Worm (Caenorhabditis elegans) whole organism, L1 larva: ENCODE data around the gene C17H11.2.
A peak's percentile ranks its signal among the peaks of the same experiment; 100 is the strongest.

Experiments used
- C16A3.4 ChIP-seq: fragments of 150-350 bp; optimal IDR thresholded peaks from 2 replicates; lab custom pipeline; 2014; ENCODE audit warnings: missing biosample characterization, missing genetic modification characterization
- C34B4.2 ChIP-seq: sonication (generic microtip); optimal IDR thresholded peaks from 2 replicates; lab custom pipeline; 2017; ENCODE audit warnings: mild to moderate bottlenecking, missing genetic modification characterization, missing compliant biosample characterization
- F16B12.6 ChIP-seq: fragments of 150-350 bp; optimal IDR thresholded peaks from 2 replicates; lab custom pipeline; 2014; ENCODE audit warnings: missing biosample characterization, missing genetic modification characterization
- Y116A8C.19 ChIP-seq: sonication (generic microtip); optimal IDR thresholded peaks from 2 replicates; lab custom pipeline; 2016; ENCODE audit warnings: missing compliant biosample characterization, missing genetic modification characterization, borderline replicate concordance
- aha-1 ChIP-seq: fragments of 150-350 bp; optimal IDR thresholded peaks from 2 replicates; lab custom pipeline; 2014; ENCODE audit warnings: missing biosample characterization, missing genetic modification characterization
- alr-1 ChIP-seq: fragments of 200-800 bp; sonication (Bioruptor generic); optimal IDR thresholded peaks from 2 replicates; lab custom pipeline; 2018; ENCODE audit warnings: borderline replicate concordance, mild to moderate bottlenecking, missing genetic modification characterization, missing compliant biosample characterization
- aly-2 ChIP-seq: fragments of 150-350 bp; optimal IDR thresholded peaks from 2 replicates; lab custom pipeline; 2014; ENCODE audit warnings: missing biosample characterization, missing genetic modification characterization
- ceh-63 ChIP-seq: fragments of 200-800 bp; sonication (Bioruptor generic); optimal IDR thresholded peaks from 2 replicates; lab custom pipeline; 2018; ENCODE audit warnings: mild to moderate bottlenecking, missing genetic modification characterization, missing compliant biosample characterization
- ceh-82 ChIP-seq, 3 experiments: fragments of 150-350 bp in 1 of 3; sonication (generic microtip) in 2 of 3; optimal IDR thresholded peaks; 2 replicates each; lab custom pipeline; 2014 to 2017; ENCODE audit warnings: missing biosample characterization in 3 of 3, missing genetic modification characterization in 3 of 3
- ceh-88 ChIP-seq: fragments of 200-800 bp; sonication (Bioruptor generic); IDR thresholded peaks from 2 replicates; pipeline ENCODE4 v1.3.6; 2022; ENCODE audit warnings: missing genetic modification characterization, missing compliant biosample characterization
- ceh-90 ChIP-seq: sonication (generic microtip); optimal IDR thresholded peaks from 2 replicates; lab custom pipeline; 2016; ENCODE audit warnings: missing genetic modification characterization, missing compliant biosample characterization
- ces-1 ChIP-seq: fragments of 150-350 bp; optimal IDR thresholded peaks from 2 replicates; lab custom pipeline; 2014; ENCODE audit warnings: missing biosample characterization, missing genetic modification reagents, missing genetic modification characterization
- efl-3 ChIP-seq: fragments of 200-800 bp; sonication (Bioruptor generic); optimal IDR thresholded peaks from 2 replicates; lab custom pipeline; 2018; ENCODE audit warnings: mild to moderate bottlenecking, missing genetic modification characterization, missing compliant biosample characterization
- egl-13 ChIP-seq: sonication (generic microtip); optimal IDR thresholded peaks from 2 replicates; lab custom pipeline; 2016; ENCODE audit warnings: missing genotype, missing genetic modification reagents, missing genetic modification characterization, missing compliant biosample characterization
- elt-3 ChIP-seq, 6 experiments: fragments of 150-350 bp in 1 of 6; sonication (generic microtip); optimal IDR thresholded peaks; 2 replicates each; lab custom pipeline; 2017 to 2018; ENCODE audit warnings: missing biosample characterization in 6 of 6, missing genetic modification characterization in 6 of 6, inconsistent platforms in 1 of 6
- ets-5 ChIP-seq: fragments of 200-800 bp; sonication (Bioruptor generic); IDR thresholded peaks from 2 replicates; pipeline ENCODE4 v1.3.6; 2022; ENCODE audit warnings: missing genetic modification characterization, missing compliant biosample characterization
- fkh-4 ChIP-seq: sonication (generic microtip); optimal IDR thresholded peaks from 2 replicates; lab custom pipeline; 2016; ENCODE audit warnings: missing compliant biosample characterization, missing genetic modification characterization, borderline replicate concordance
- hlh-4 ChIP-seq: sonication (generic microtip); optimal IDR thresholded peaks from 2 replicates; lab custom pipeline; 2016; ENCODE audit warnings: mild to moderate bottlenecking, missing genetic modification characterization, missing compliant biosample characterization
- lin-35 ChIP-seq, 2 experiments: fragments of 150-350 bp; optimal IDR thresholded peaks; 2 replicates each; lab custom pipeline; 2014; ENCODE audit warnings: missing biosample characterization in 2 of 2, missing genetic modification characterization in 2 of 2, missing genetic modification reagents in 2 of 2
- lin-39 ChIP-seq: fragments of 150-350 bp; optimal IDR thresholded peaks from 2 replicates; lab custom pipeline; 2014; ENCODE audit warnings: missing biosample characterization, missing genetic modification reagents, missing genetic modification characterization
- lir-3 ChIP-seq: sonication (generic microtip); optimal IDR thresholded peaks from 2 replicates; lab custom pipeline; 2016; ENCODE audit warnings: mild to moderate bottlenecking, missing genetic modification characterization, moderate library complexity, missing compliant biosample characterization; ENCODE audit not compliant: poor library complexity
- lsy-2 ChIP-seq, 2 experiments: fragments of 150-350 bp; optimal IDR thresholded peaks; 2 replicates each; lab custom pipeline; 2014; ENCODE audit warnings: missing biosample characterization in 2 of 2, missing genetic modification characterization in 2 of 2
- nhr-12 ChIP-seq: sonication (generic microtip); optimal IDR thresholded peaks from 2 replicates; lab custom pipeline; 2017; ENCODE audit warnings: missing biosample characterization, missing genetic modification characterization
- nhr-19 ChIP-seq: fragments of 200-800 bp; sonication (Bioruptor generic); conservative IDR thresholded peaks from 2 replicates; pipeline ENCODE4 v1.3.6; 2022; ENCODE audit warnings: missing genetic modification characterization, missing compliant biosample characterization
- nhr-20 ChIP-seq: sonication (generic microtip); optimal IDR thresholded peaks from 2 replicates; lab custom pipeline; 2016; ENCODE audit warnings: mild to moderate bottlenecking, missing genetic modification characterization, missing compliant biosample characterization
- nhr-28 ChIP-seq: fragments of 150-350 bp; optimal IDR thresholded peaks from 2 replicates; lab custom pipeline; 2014; ENCODE audit warnings: missing biosample characterization, missing genetic modification characterization
- nhr-71 ChIP-seq: sonication (generic microtip); optimal IDR thresholded peaks from 2 replicates; lab custom pipeline; 2016; ENCODE audit warnings: mild to moderate bottlenecking, missing genetic modification characterization, moderate library complexity, missing compliant biosample characterization
- nhr-76 ChIP-seq: sonication (generic microtip); optimal IDR thresholded peaks from 2 replicates; lab custom pipeline; 2017; ENCODE audit warnings: missing biosample characterization, missing genetic modification characterization
- nhr-77 ChIP-seq: fragments of 150-350 bp; optimal IDR thresholded peaks from 2 replicates; lab custom pipeline; 2014; ENCODE audit warnings: missing biosample characterization, missing genetic modification characterization
- nhr-84 ChIP-seq: sonication (generic microtip); optimal IDR thresholded peaks from 2 replicates; lab custom pipeline; 2017; ENCODE audit warnings: missing biosample characterization, missing genetic modification characterization
- nhr-85 ChIP-seq: sonication (generic microtip); peaks from one replicate; lab custom pipeline; 2016; ENCODE audit warnings: missing genetic modification characterization, inconsistent platforms, missing compliant biosample characterization
- nhr-90 ChIP-seq: sonication (generic microtip); optimal IDR thresholded peaks from 2 replicates; lab custom pipeline; 2016; ENCODE audit warnings: mild to moderate bottlenecking, missing genetic modification characterization, missing compliant biosample characterization; ENCODE audit not compliant: poor library complexity
- pag-3 ChIP-seq: sonication (generic microtip); optimal IDR thresholded peaks from 2 replicates; lab custom pipeline; 2017; ENCODE audit warnings: missing genetic modification characterization, mild to moderate bottlenecking, missing compliant biosample characterization, antibody characterized with exemption, borderline replicate concordance; ENCODE audit not compliant: insufficient read depth
- pqm-1 ChIP-seq: sonication (generic microtip); optimal IDR thresholded peaks from 3 replicates; lab custom pipeline; 2017; ENCODE audit warnings: missing biosample characterization, missing genetic modification characterization
- rnt-1 ChIP-seq: sonication (generic microtip); optimal IDR thresholded peaks from 2 replicates; lab custom pipeline; 2016; ENCODE audit warnings: mild to moderate bottlenecking, missing genetic modification characterization, moderate library complexity, missing compliant biosample characterization
- skn-1 ChIP-seq: fragments of 150-350 bp; optimal IDR thresholded peaks from 2 replicates; lab custom pipeline; 2014; ENCODE audit warnings: missing biosample characterization, missing genetic modification characterization
- swsn-7 ChIP-seq: sonication (generic microtip); optimal IDR thresholded peaks from 2 replicates; lab custom pipeline; 2016; ENCODE audit warnings: missing genetic modification characterization, missing compliant biosample characterization
- tbx-2 ChIP-seq: sonication (generic microtip); optimal IDR thresholded peaks from 2 replicates; lab custom pipeline; 2016; ENCODE audit warnings: missing genetic modification characterization, missing compliant biosample characterization
- unc-30 ChIP-seq: sonication (generic microtip); optimal IDR thresholded peaks from 2 replicates; lab custom pipeline; 2017; ENCODE audit warnings: missing biosample characterization, missing genetic modification characterization
- unc-62 ChIP-seq: fragments of 150-350 bp; optimal IDR thresholded peaks from 2 replicates; lab custom pipeline; 2014; ENCODE audit warnings: missing biosample characterization, missing genetic modification reagents, missing genetic modification characterization
- unc-98 ChIP-seq: fragments of 200-800 bp; sonication (Bioruptor generic); IDR thresholded peaks from 2 replicates; pipeline ENCODE4 v1.3.6; 2022; ENCODE audit warnings: missing genetic modification characterization, missing compliant biosample characterization
- zag-1 ChIP-seq: fragments of 150-350 bp; optimal IDR thresholded peaks from 2 replicates; lab custom pipeline; 2014; ENCODE audit warnings: missing biosample characterization, missing genetic modification characterization
- ztf-11 ChIP-seq, 2 experiments: sonication (generic microtip); optimal IDR thresholded peaks; 2 replicates each; lab custom pipeline; 2016 to 2017; ENCODE audit warnings: missing genetic modification characterization in 2 of 2, missing biosample characterization in 1 of 2, missing compliant biosample characterization in 1 of 2

Gene C17H11.2

DNA sequence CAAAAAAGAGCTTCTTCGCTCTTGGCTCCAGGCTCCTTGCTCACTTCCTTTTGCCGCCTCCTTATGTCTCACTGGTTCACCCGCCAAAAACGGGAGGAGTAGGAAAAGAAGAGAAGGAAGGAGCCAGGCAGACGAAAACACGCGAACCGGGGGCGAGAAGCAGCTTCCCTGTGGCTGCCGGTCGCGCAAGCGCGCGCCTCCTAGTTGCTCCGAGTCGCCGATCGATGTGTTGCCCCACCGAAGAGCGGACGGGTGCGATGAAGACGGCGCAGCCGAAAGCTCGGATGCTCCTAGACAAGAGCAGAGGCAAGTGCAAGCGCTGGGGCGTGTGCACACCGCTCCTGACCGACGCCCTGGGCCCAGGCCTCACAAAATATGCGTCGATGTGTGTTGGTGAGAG, 6.2 kb upstream of the C17H11.2 start (continued):
- TF ChIP-seq ets-5 (GFP tag; lab: Robert Waterston, UW) (no peak), nhr-71 (tag; lab: Kevin White, UChicago) (peak; percentile 39), nhr-77 (tag; lab: Kevin White, UChicago) (no peak), lsy-2 (tag; optimal IDR thresholded peaks at IDR 0.05; lab: Kevin White, UChicago) (peak in 1 of 2 experiments; percentile 31), C16A3.4 (tag; lab: Kevin White, UChicago) (no peak), lin-39 (no peak), lir-3 (tag; lab: Kevin White, UChicago) (no peak), ceh-88 (0 out of 2 replicates have a peak, but pooled peaks have one; percentile 37), skn-1 (tag; lab: Kevin White, UChicago) (no peak), nhr-84 (tag; lab: Kevin White, UChicago) (no peak), nhr-76 (tag; lab: Kevin White, UChicago) (no peak), unc-62 (GFP tag; lab: Kevin White, UChicago) (no peak), aly-2 (tag; lab: Kevin White, UChicago) (no peak), ceh-63 (GFP tag; lab: Kevin White, UChicago) (no peak), unc-30 (no peak), Y116A8C.19 (no peak), nhr-28 (tag; lab: Kevin White, UChicago) (no peak), ceh-90 (no peak), efl-3 (GFP tag; lab: Kevin White, UChicago) (no peak), fkh-4 (no peak), aha-1 (tag; lab: Kevin White, UChicago) (no peak), swsn-7 (tag; lab: Kevin White, UChicago) (peak; percentile 60), pag-3 (no peak), zag-1 (no peak), pqm-1 (tag; lab: Kevin White, UChicago) (no peak), hlh-4 (tag; lab: Kevin White, UChicago) (no peak), egl-13 (tag; lab: Kevin White, UChicago) (peak; percentile 57), elt-3 (tag; optimal IDR thresholded peaks at IDR 0.05; lab: Kevin White, UChicago) (no peak), nhr-20 (tag; lab: Kevin White, UChicago) (no peak), C34B4.2 (tag; lab: Kevin White, UChicago) (no peak), ces-1 (GFP tag; lab: Kevin White, UChicago) (no peak), ceh-82 (tag; optimal IDR thresholded peaks at IDR 0.05; lab: Kevin White, UChicago) (peak; percentile 42 to 64 (median 59)), nhr-12 (no peak), F16B12.6 (no peak), unc-98 (no peak)

DNA sequence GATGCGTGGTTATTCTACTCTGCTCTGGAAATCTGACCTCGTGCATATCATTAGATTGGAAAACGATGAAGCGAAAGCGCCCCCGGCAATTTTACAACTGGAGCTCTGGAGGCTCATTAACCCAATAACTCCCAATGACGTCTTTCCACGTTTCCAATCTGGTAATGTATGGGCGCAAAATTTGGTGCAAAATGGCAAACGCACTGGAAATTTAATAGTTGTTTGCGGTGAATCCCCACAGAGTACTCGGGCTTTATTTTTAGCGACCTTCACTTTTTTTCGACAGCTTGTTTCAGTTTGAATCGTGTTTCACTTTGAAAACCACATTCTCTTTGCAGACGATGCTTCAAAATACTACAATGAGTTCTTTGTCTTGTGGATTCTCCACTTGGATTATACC, 3.9 kb downstream of the C17H11.2 start, which contains the start of gene C17H11.1:
TSS of gene C17H11.1 (plus strand) at position 301 of the 400 bp plus-strand sequence.
- no peak for TF ChIP-seq nhr-90
- TF ChIP-seq rnt-1 (tag; lab: Kevin White, UChicago) = no peak
- TF ChIP-seq lin-35 (GFP tag; optimal IDR thresholded peaks at IDR 0.05; lab: Kevin White, UChicago) = no peak
- TF ChIP-seq nhr-19 = no peak
- TF ChIP-seq alr-1 (tag; lab: Kevin White, UChicago) = no peak
- TF ChIP-seq tbx-2 (tag; lab: Kevin White, UChicago) = no peak
- no peak for TF ChIP-seq ztf-11 (tag; optimal IDR thresholded peaks at IDR 0.05; lab: Kevin White, UChicago)
- TF ChIP-seq ceh-90 = no peak
- no peak for TF ChIP-seq nhr-85 (tag; lab: Kevin White, UChicago)
